Fruit fly (Drosophila melanogaster): ENCODE results near the gene Meics.

The Meics gene

dm6 chr3L:13919794-13920631, 44.5 kb downstream of the Meics start (continued):
- TF ChIP-seq Camta (GFP tag; optimal IDR thresholded peaks at IDR 0.05) (peak; percentile 92), Lim3 (GFP tag; IDR thresholded peaks at IDR 0.05) (peak; percentile 70; the same call in 1 of the 2 replicates), jumu (GFP tag; optimal IDR thresholded peaks at IDR 0.05) (peak; percentile 84), CG2889 (GFP tag; IDR thresholded peaks at IDR 0.05) (peak; percentile 49; the same call in 2 of the 3 replicates), CG4707 (GFP tag; optimal IDR thresholded peaks at IDR 0.05) (peak; percentile 58), CG7963 (GFP tag; IDR thresholded peaks at IDR 0.05; ENCODE audit: partially characterized antibody) (no peak), zen (tag; optimal IDR thresholded peaks at IDR 0.05) (peak; percentile 86), org-1 (GFP tag; optimal IDR thresholded peaks at IDR 0.05) (peak; percentile 95), cad (GFP tag; optimal IDR thresholded peaks at IDR 0.05) (no peak), ATbp (GFP tag; optimal IDR thresholded peaks at IDR 0.05) (peak; percentile 82), CG18262 (tag; optimal IDR thresholded peaks at IDR 0.05) (peak; percentile 98), Scr (GFP tag; IDR thresholded peaks at IDR 0.05; ENCODE audit: partially characterized antibody) (no peak), Side (GFP tag; optimal IDR thresholded peaks at IDR 0.05) (peak; percentile 84), CG10147 (GFP tag; optimal IDR thresholded peaks at IDR 0.05) (peak; percentile 95), CG13287 (GFP tag; IDR thresholded peaks at IDR 0.05; ENCODE audit: partially characterized antibody) (peak; percentile 59), fd102C (GFP tag; optimal IDR thresholded peaks at IDR 0.05) (no peak), da (GFP tag; optimal IDR thresholded peaks at IDR 0.05) (peak; percentile 54), Hey (tag; optimal IDR thresholded peaks at IDR 0.05) (peak; percentile 15), HmgD (GFP tag; optimal IDR thresholded peaks at IDR 0.05) (peak; percentile 30), CG1603 (tag; optimal IDR thresholded peaks at IDR 0.05) (peak; percentile 85), TFAM (GFP tag; optimal IDR thresholded peaks at IDR 0.05) (peak; percentile 56), CG14667 (GFP tag; IDR thresholded peaks at IDR 0.05) (peak; percentile 72), nau (GFP tag; optimal IDR thresholded peaks at IDR 0.05) (peak; percentile 91), CG18476 (GFP tag; optimal IDR thresholded peaks at IDR 0.05) (peak; percentile 90), dan (GFP tag; IDR thresholded peaks at IDR 0.05) (no peak), gfzf (GFP tag; optimal IDR thresholded peaks at IDR 0.05) (no peak), zf30C (GFP tag; optimal IDR thresholded peaks at IDR 0.05) (no peak), nmo (GFP tag; optimal IDR thresholded peaks at IDR 0.05) (peak; percentile 81), CG7786 (GFP tag; optimal IDR thresholded peaks at IDR 0.05) (peak; percentile 88), CG6175 (GFP tag; IDR thresholded peaks at IDR 0.05) (no peak), Hr39 (optimal IDR thresholded peaks at IDR 0.05) (no peak), lov (optimal IDR thresholded peaks at IDR 0.05) (no peak), lov (GFP tag; IDR thresholded peaks at IDR 0.05) (no peak), toy (GFP tag; IDR thresholded peaks at IDR 0.05) (peak; percentile 65), lilli (GFP tag; optimal IDR thresholded peaks at IDR 0.05) (peak; percentile 94), CG14441 (GFP tag; IDR thresholded peaks at IDR 0.05) (peak; percentile 80), CG10209 (GFP tag; optimal IDR thresholded peaks at IDR 0.05) (peak; percentile 92), ERR (GFP tag; optimal IDR thresholded peaks at IDR 0.05) (peak; percentile 50), CG31441 (GFP tag; IDR thresholded peaks at IDR 0.05) (peak; percentile 94), CG33213 (GFP tag; optimal IDR thresholded peaks at IDR 0.05) (peak; percentile 43), ken (GFP tag; IDR thresholded peaks at IDR 0.05) (peak; percentile 66), chn (GFP tag; optimal IDR thresholded peaks at IDR 0.05) (peak; percentile 83), Sry-δ (GFP tag; optimal IDR thresholded peaks at IDR 0.05) (peak; percentile 39), CG43689 (GFP tag; IDR thresholded peaks at IDR 0.05) (peak; percentile 34; the same call in 1 of the 2 replicates), Bdp1 (GFP tag; optimal IDR thresholded peaks at IDR 0.05) (peak; percentile 74), vvl (GFP tag; IDR thresholded peaks at IDR 0.05) (peak; percentile 53; the same call in 1 of the 2 replicates), maf-S (GFP tag; optimal IDR thresholded peaks at IDR 0.05) (peak; percentile 85), croc (GFP tag; conservative IDR thresholded peaks at IDR 0.05) (peak; percentile 84), CG7839 (tag; optimal IDR thresholded peaks at IDR 0.05) (peak; percentile 96), E2f1 (GFP tag; IDR thresholded peaks at IDR 0.05) (peak; percentile 68)

Data from whole organism, embryonic.